Worm (Caenorhabditis elegans): ENCODE results near the gene best-7.
"Not testable (repeated sequence)": the region's sequence is repeated elsewhere in the genome, so short reads cannot be mapped to it uniquely, and the experiment has no call there.

best-7 gene

ce11 chrIV:11211547-11211946 is 18.6 kb downstream of the best-7 start:
- no peak for TF ChIP-seq tbx-37 (GFP tag; conservative IDR thresholded peaks at IDR 0.05)
- no peak for TF ChIP-seq tbx-11 (GFP tag; IDR thresholded peaks at IDR 0.05)
- TF ChIP-seq hnd-1 (tag; optimal IDR thresholded peaks at IDR 0.05) = no peak
- no peak for TF ChIP-seq hmbx-1 (tag; optimal IDR thresholded peaks at IDR 0.05)
- no peak for TF ChIP-seq hmg-4 (GFP tag; optimal IDR thresholded peaks at IDR 0.05)
- no peak for TF ChIP-seq scrt-1 (GFP tag; IDR thresholded peaks at IDR 0.05)
- TF ChIP-seq sea-1 (GFP tag; conservative IDR thresholded peaks at IDR 0.05) = no peak
- no peak for TF ChIP-seq ceh-13 (GFP tag; optimal IDR thresholded peaks at IDR 0.05)
- TF ChIP-seq ceh-36 (tag; optimal IDR thresholded peaks at IDR 0.05) = no peak
- TF ChIP-seq aly-1 (tag; optimal IDR thresholded peaks at IDR 0.05) = no peak
- no peak for TF ChIP-seq flt-1 (GFP tag; IDR thresholded peaks at IDR 0.05)
- TF ChIP-seq B0310.2 (tag; optimal IDR thresholded peaks at IDR 0.05) = no peak
- no peak for TF ChIP-seq ama-1 (optimal IDR thresholded peaks at IDR 0.05)

ce11 chrIV:11210781-11211256 is 19.3 kb downstream of the best-7 start, which contains the start of gene adk-1:
Gene adk-1, minus strand, starts transcription at chrIV:11210831.
- no peak for TF ChIP-seq F13C5.2 (tag; optimal IDR thresholded peaks at IDR 0.05)
- TF ChIP-seq flt-1 (GFP tag; IDR thresholded peaks at IDR 0.05) = no peak
- TF ChIP-seq ceh-13 (GFP tag; optimal IDR thresholded peaks at IDR 0.05) = no peak
- no peak for TF ChIP-seq tbx-11 (GFP tag; IDR thresholded peaks at IDR 0.05)
- no peak for TF ChIP-seq ceh-36 (tag; optimal IDR thresholded peaks at IDR 0.05)
- TF ChIP-seq scrt-1 (GFP tag; IDR thresholded peaks at IDR 0.05) = no peak
- TF ChIP-seq aly-1 (tag; optimal IDR thresholded peaks at IDR 0.05) = no peak
- no peak for TF ChIP-seq B0310.2 (tag; optimal IDR thresholded peaks at IDR 0.05)

ce11 chrIV:11207186-11207585 is 22.9 kb downstream of the best-7 start, which contains the start of gene R07H5.9:
Gene R07H5.9, plus strand, starts transcription at chrIV:11207486.
- TF ChIP-seq hmbx-1 (tag; optimal IDR thresholded peaks at IDR 0.05) = no peak

ce11 chrIV:11202389-11202788 is 27.7 kb downstream of the best-7 start, which contains the start of gene R07H5.11:
Gene R07H5.11, plus strand, starts transcription at chrIV:11202768.
- TF ChIP-seq sea-1 (GFP tag; conservative IDR thresholded peaks at IDR 0.05); B0310.2 (tag; optimal IDR thresholded peaks at IDR 0.05); tbx-11 (GFP tag; IDR thresholded peaks at IDR 0.05): not testable (repeated sequence)

- not testable (repeated sequence) for TF ChIP-seq flt-1 (GFP tag; IDR thresholded peaks at IDR 0.05); tbx-37 (GFP tag; conservative IDR thresholded peaks at IDR 0.05); hnd-1 (tag; optimal IDR thresholded peaks at IDR 0.05)
Measured at ce11 chrIV:11198983-11199382, 31.1 kb downstream of the best-7 start, which contains the start of gene R07H5.16. Gene R07H5.16, plus strand, starts transcription at chrIV:11199330.

ce11 chrIV:11196866-11197265 is 33.2 kb downstream of the best-7 start:
- TF ChIP-seq tbx-11 (GFP tag; IDR thresholded peaks at IDR 0.05) = peak; percentile 74
- TF ChIP-seq tbx-37 (GFP tag; conservative IDR thresholded peaks at IDR 0.05) = peak; percentile 70; the same call in 1 of the 2 replicates
- peak; percentile 77; the same call in 1 of the 2 replicates for TF ChIP-seq sea-1 (GFP tag; conservative IDR thresholded peaks at IDR 0.05)
- TF ChIP-seq flt-1 (GFP tag; IDR thresholded peaks at IDR 0.05) = peak; percentile 83
- TF ChIP-seq scrt-1 (GFP tag; IDR thresholded peaks at IDR 0.05) = peak; percentile 78

ce11 chrIV:11189411-11189810 is 40.7 kb downstream of the best-7 start, which contains the start of gene fbxb-79:
Gene fbxb-79, minus strand, starts transcription at chrIV:11189511.
- TF ChIP-seq hmg-4 (GFP tag; optimal IDR thresholded peaks at IDR 0.05) (no peak), ceh-36 (tag; optimal IDR thresholded peaks at IDR 0.05) (no peak), aly-1 (tag; optimal IDR thresholded peaks at IDR 0.05) (no peak), B0310.2 (tag; optimal IDR thresholded peaks at IDR 0.05) (no peak)

- TF ChIP-seq hmg-4 (GFP tag; optimal IDR thresholded peaks at IDR 0.05) (no peak), ceh-36 (tag; optimal IDR thresholded peaks at IDR 0.05) (no peak), tbx-11 (GFP tag; IDR thresholded peaks at IDR 0.05) (no peak), ceh-13 (GFP tag; optimal IDR thresholded peaks at IDR 0.05) (no peak), F13C5.2 (tag; optimal IDR thresholded peaks at IDR 0.05) (no peak), sea-1 (GFP tag; conservative IDR thresholded peaks at IDR 0.05) (no peak), ets-7 (tag; optimal IDR thresholded peaks at IDR 0.05) (no peak), tbx-37 (GFP tag; conservative IDR thresholded peaks at IDR 0.05) (no peak), flt-1 (GFP tag; IDR thresholded peaks at IDR 0.05) (no peak)
Measured at ce11 chrIV:11186729-11187128, 43.4 kb downstream of the best-7 start, which contains the start of gene sdz-27. Gene sdz-27, plus strand, starts transcription at chrIV:11187029.

- TF ChIP-seq tbx-37 (GFP tag; conservative IDR thresholded peaks at IDR 0.05) (no peak), flt-1 (GFP tag; IDR thresholded peaks at IDR 0.05) (no peak), tra-4 (tag; optimal IDR thresholded peaks at IDR 0.05) (no peak), ets-7 (tag; optimal IDR thresholded peaks at IDR 0.05) (no peak), B0310.2 (tag; optimal IDR thresholded peaks at IDR 0.05) (no peak), ceh-13 (GFP tag; optimal IDR thresholded peaks at IDR 0.05) (no peak), sea-1 (GFP tag; conservative IDR thresholded peaks at IDR 0.05) (no peak), hmg-4 (GFP tag; optimal IDR thresholded peaks at IDR 0.05) (no peak)
Measured at ce11 chrIV:11183991-11184390, 46.1 kb downstream of the best-7 start, which contains the start of gene nuaf-3. Gene nuaf-3, plus strand, starts transcription at chrIV:11184291.

All from whole organism, early embryonic.